Fruit fly (Drosophila melanogaster): ENCODE results near the gene CG5191.

DNA sequence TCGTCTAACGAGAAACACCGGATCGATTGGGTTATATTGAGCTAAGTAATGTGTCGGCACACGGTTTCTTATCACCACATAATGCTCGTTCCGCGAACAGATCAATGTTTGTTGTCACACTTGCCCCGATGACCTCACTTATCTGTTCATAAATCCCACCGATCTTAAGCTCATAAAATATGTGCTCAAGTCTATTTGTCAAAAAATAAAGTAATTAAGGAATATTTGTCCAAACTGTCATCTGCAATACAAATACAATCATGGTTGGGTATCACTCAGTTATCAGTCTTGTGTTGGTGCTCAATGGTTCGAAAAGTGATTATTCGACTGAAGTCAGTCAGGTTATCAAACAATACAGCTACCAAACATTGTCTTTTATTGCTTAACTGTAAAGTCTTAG, 12.4 kb upstream of the CG5191 start:
- TF ChIP-seq CG8478 (optimal IDR thresholded peaks at IDR 0.05) (no peak), CTCF (optimal IDR thresholded peaks at IDR 0.05) (no peak)

All from S2 (cell line).